Fruit fly (Drosophila melanogaster) whole organism, embryonic: Measurements from ENCODE around the gene H15.

Experiments
- Asciz ChIP-seq: fragments of 200-800 bp; sonication (Bioruptor generic); optimal IDR thresholded peaks from 2 replicates; lab custom pipeline; 2017; ENCODE audit warnings: missing biosample characterization, mild to moderate bottlenecking, missing genetic modification characterization, missing genetic modification reagents
- CG11456 ChIP-seq: fragments of 200-800 bp; sonication (Bioruptor generic); IDR thresholded peaks from 3 replicates; pipeline ENCODE4 v1.3.6; 2022; ENCODE audit warnings: missing biosample characterization, missing genetic modification characterization
- CG11723 ChIP-seq: fragments of 200-800 bp; sonication (Bioruptor generic); optimal IDR thresholded peaks from 2 replicates; lab custom pipeline; 2017; ENCODE audit warnings: missing biosample characterization, mild to moderate bottlenecking, missing genetic modification characterization
- CG14441 ChIP-seq: fragments of 200-800 bp; sonication (Bioruptor generic); IDR thresholded peaks from 2 replicates; pipeline ENCODE4 v1.3.6; 2022; ENCODE audit warnings: missing biosample characterization, missing genetic modification characterization
- CG15601 ChIP-seq: fragments of 200-800 bp; sonication (Bioruptor generic); optimal IDR thresholded peaks from 3 replicates; lab custom pipeline; 2019; ENCODE audit warnings: missing biosample characterization, mild to moderate bottlenecking, missing genetic modification characterization, moderate library complexity
- CG17186 ChIP-seq: fragments of 200-800 bp; sonication (Bioruptor generic); optimal IDR thresholded peaks from 3 replicates; lab custom pipeline; 2017; ENCODE audit warnings: missing biosample characterization, missing genetic modification reagents, missing genetic modification characterization
- CG17829 ChIP-seq: fragments of 200-800 bp; optimal IDR thresholded peaks from 2 replicates; lab custom pipeline; 2019; ENCODE audit warnings: missing biosample characterization, mild to moderate bottlenecking, missing genetic modification characterization, moderate library complexity
- CG2116 ChIP-seq: fragments of 200-800 bp; sonication (Bioruptor generic); optimal IDR thresholded peaks from 3 replicates; lab custom pipeline; 2018; ENCODE audit warnings: missing biosample characterization, mild to moderate bottlenecking, missing genetic modification characterization
- CG2678 ChIP-seq: fragments of 200-800 bp; sonication (Bioruptor generic); optimal IDR thresholded peaks from 3 replicates; lab custom pipeline; 2019; ENCODE audit warnings: missing biosample characterization, mild to moderate bottlenecking, missing genetic modification characterization, moderate library complexity
- CG30431 ChIP-seq: fragments of 200-800 bp; sonication (Bioruptor generic); optimal IDR thresholded peaks from 2 replicates; lab custom pipeline; 2017; ENCODE audit warnings: missing biosample characterization, missing genetic modification characterization
- CG3163 ChIP-seq: fragments of 200-800 bp; sonication (Bioruptor generic); optimal IDR thresholded peaks from 3 replicates; lab custom pipeline; 2016; ENCODE audit warnings: missing biosample characterization, missing genetic modification characterization
- CG3281 ChIP-seq: fragments of 200-800 bp; sonication (Bioruptor generic); optimal IDR thresholded peaks from 3 replicates; lab custom pipeline; 2017; ENCODE audit warnings: missing biosample characterization, mild to moderate bottlenecking, missing genetic modification characterization
- CG34376 ChIP-seq: fragments of 200-800 bp; sonication (Bioruptor generic); optimal IDR thresholded peaks from 2 replicates; lab custom pipeline; 2018; ENCODE audit warnings: missing biosample characterization, mild to moderate bottlenecking, missing genetic modification characterization
- CG3726 ChIP-seq: fragments of 200-800 bp; sonication (Bioruptor generic); IDR thresholded peaks from 3 replicates; pipeline ENCODE4, ENCODE4 v1.3.6; 2022; ENCODE audit warnings: missing biosample characterization, missing genetic modification characterization
- CG5245 ChIP-seq: fragments of 200-800 bp; sonication (Bioruptor generic); optimal IDR thresholded peaks from 3 replicates; lab custom pipeline; 2016; ENCODE audit warnings: missing biosample characterization, missing genetic modification characterization
- CG6813 ChIP-seq: fragments of 200-800 bp; sonication (Bioruptor generic); optimal IDR thresholded peaks from 2 replicates; lab custom pipeline; 2017; ENCODE audit warnings: missing biosample characterization, missing genetic modification characterization, mild to moderate bottlenecking, moderate library complexity, missing genetic modification reagents
- CG7271 ChIP-seq: fragments of 200-800 bp; sonication (Bioruptor generic); optimal IDR thresholded peaks from 2 replicates; lab custom pipeline; 2018; ENCODE audit warnings: missing biosample characterization, mild to moderate bottlenecking, missing genetic modification characterization, moderate library complexity
- CG7786 ChIP-seq: fragments of 200-800 bp; sonication (Bioruptor generic); optimal IDR thresholded peaks from 2 replicates; lab custom pipeline; 2016; ENCODE audit warnings: missing biosample characterization, missing genetic modification characterization
- CG7839 ChIP-seq: fragments of 200-800 bp; sonication (Bioruptor generic); optimal IDR thresholded peaks from 3 replicates; lab custom pipeline; 2018; ENCODE audit warnings: missing biosample characterization, mild to moderate bottlenecking, missing genetic modification characterization, moderate library complexity
- CG9609 ChIP-seq: fragments of 200-800 bp; sonication (Bioruptor generic); optimal IDR thresholded peaks from 3 replicates; lab custom pipeline; 2016; ENCODE audit warnings: missing biosample characterization, missing genetic modification characterization
- Chrac-16 ChIP-seq: fragments of 200-800 bp; sonication (Bioruptor generic); optimal IDR thresholded peaks from 3 replicates; lab custom pipeline; 2016; ENCODE audit warnings: missing biosample characterization, missing genetic modification characterization
- CoRest ChIP-seq: fragments of 200-800 bp; sonication (Bioruptor generic); optimal IDR thresholded peaks from 3 replicates; lab custom pipeline; 2018; ENCODE audit warnings: missing biosample characterization, mild to moderate bottlenecking, missing genetic modification characterization, moderate library complexity
- D ChIP-seq, 2 experiments: fragments of 200-800 bp in 1 of 2; fragments of >200 bp in 1 of 2; sonication (Bioruptor generic) in 1 of 2; optimal IDR thresholded peaks; 2 replicates in 1 of 2; 3 replicates in 1 of 2; lab custom pipeline; 2017; ENCODE audit warnings: mild to moderate bottlenecking in 1 of 2, missing biosample characterization in 1 of 2, missing genetic modification characterization in 1 of 2, missing genetic modification reagents in 1 of 2
- Ets97D ChIP-seq: fragments of 200-800 bp; sonication (Bioruptor generic); optimal IDR thresholded peaks from 3 replicates; lab custom pipeline; 2016; ENCODE audit warnings: missing biosample characterization, missing genetic modification characterization
- Gug ChIP-seq: fragments of 200-800 bp; sonication (Bioruptor generic); IDR thresholded peaks from 4 replicates; pipeline ENCODE4 v1.3.6; 2022; ENCODE audit warnings: missing biosample characterization, missing genetic modification characterization
- HLHmδ ChIP-seq: fragments of 200-800 bp; sonication (Bioruptor generic); optimal IDR thresholded peaks from 2 replicates; lab custom pipeline; 2018; ENCODE audit warnings: missing biosample characterization, mild to moderate bottlenecking, missing genetic modification characterization, moderate library complexity
- Hand ChIP-seq: fragments of 200-800 bp; sonication (Bioruptor generic); optimal IDR thresholded peaks from 2 replicates; lab custom pipeline; 2017; ENCODE audit warnings: mild to moderate bottlenecking, missing biosample characterization, missing genetic modification reagents, missing genetic modification characterization
- Hey ChIP-seq: fragments of 200-800 bp; sonication (Bioruptor generic); optimal IDR thresholded peaks from 3 replicates; lab custom pipeline; 2018; ENCODE audit warnings: missing biosample characterization, mild to moderate bottlenecking, missing genetic modification characterization
- HmgZ ChIP-seq: fragments of 200-800 bp; sonication (Bioruptor generic); optimal IDR thresholded peaks from 2 replicates; lab custom pipeline; 2018; ENCODE audit warnings: missing biosample characterization, mild to moderate bottlenecking, missing genetic modification characterization
- Mes4 ChIP-seq: fragments of 200-800 bp; sonication (Bioruptor generic); optimal IDR thresholded peaks from 2 replicates; lab custom pipeline; 2016; ENCODE audit warnings: missing biosample characterization, missing genetic modification characterization
- Myb ChIP-seq: fragments of 200-800 bp; sonication (Bioruptor generic); optimal IDR thresholded peaks from 2 replicates; lab custom pipeline; 2016; ENCODE audit warnings: missing biosample characterization, missing genetic modification characterization
- Oli ChIP-seq: fragments of 200-800 bp; sonication (Bioruptor generic); optimal IDR thresholded peaks from 2 replicates; lab custom pipeline; 2018; ENCODE audit warnings: missing biosample characterization, mild to moderate bottlenecking, missing genetic modification characterization, moderate library complexity
- Sox102F ChIP-seq: fragments of 200-800 bp; sonication (Bioruptor generic); optimal IDR thresholded peaks from 2 replicates; lab custom pipeline; 2018; ENCODE audit warnings: missing biosample characterization, mild to moderate bottlenecking, missing genetic modification characterization, moderate library complexity
- Sry-β ChIP-seq: fragments of 200-800 bp; sonication (Bioruptor generic); optimal IDR thresholded peaks from 2 replicates; lab custom pipeline; 2018; ENCODE audit warnings: missing biosample characterization, mild to moderate bottlenecking, missing genetic modification characterization, moderate library complexity
- al ChIP-seq: fragments of 200-800 bp; sonication (Bioruptor generic); IDR thresholded peaks from 2 replicates; pipeline ENCODE4 v1.3.6; 2022; ENCODE audit warnings: missing biosample characterization, missing genetic modification characterization
- ato ChIP-seq: fragments of 200-800 bp; sonication (Bioruptor generic); IDR thresholded peaks from 2 replicates; pipeline ENCODE4 v1.3.6; 2022; ENCODE audit warnings: missing biosample characterization, missing genetic modification characterization; ENCODE audit not compliant: partially characterized antibody
- cato ChIP-seq: fragments of 200-800 bp; sonication (Bioruptor generic); optimal IDR thresholded peaks from 2 replicates; lab custom pipeline; 2016; ENCODE audit warnings: missing biosample characterization, missing genetic modification characterization, borderline replicate concordance
- caup ChIP-seq: fragments of 200-800 bp; sonication (Bioruptor generic); optimal IDR thresholded peaks from 3 replicates; lab custom pipeline; 2017; ENCODE audit warnings: missing biosample characterization, mild to moderate bottlenecking, missing genetic modification characterization, moderate library complexity; ENCODE audit not compliant: severe bottlenecking
- chn ChIP-seq: fragments of 200-800 bp; sonication (Bioruptor generic); optimal IDR thresholded peaks from 2 replicates; lab custom pipeline; 2016; ENCODE audit warnings: missing biosample characterization, missing genetic modification characterization
- crc ChIP-seq: fragments of 200-800 bp; sonication (Bioruptor generic); optimal IDR thresholded peaks from 2 replicates; lab custom pipeline; 2016; ENCODE audit warnings: missing biosample characterization, missing genetic modification characterization
- dmrt11E ChIP-seq: fragments of 200-800 bp; sonication (Bioruptor generic); optimal IDR thresholded peaks from 3 replicates; lab custom pipeline; 2018; ENCODE audit warnings: missing biosample characterization, mild to moderate bottlenecking, missing genetic modification characterization, moderate library complexity
- gfzf ChIP-seq: fragments of 200-800 bp; sonication (Bioruptor generic); optimal IDR thresholded peaks from 2 replicates; lab custom pipeline; 2016; ENCODE audit warnings: missing biosample characterization, mild to moderate bottlenecking, missing genetic modification characterization, moderate library complexity
- otp ChIP-seq: fragments of 200-800 bp; sonication (Bioruptor generic); IDR thresholded peaks from 3 replicates; pipeline ENCODE4, ENCODE4 v1.3.6; 2022; ENCODE audit warnings: missing biosample characterization, missing genetic modification characterization
- pb ChIP-seq: fragments of 200-800 bp; sonication (Bioruptor generic); optimal IDR thresholded peaks from 3 replicates; lab custom pipeline; 2016; ENCODE audit warnings: missing biosample characterization, missing genetic modification characterization
- pita ChIP-seq: fragments of 200-800 bp; sonication (Bioruptor generic); optimal IDR thresholded peaks from 2 replicates; lab custom pipeline; 2017; ENCODE audit warnings: missing biosample characterization, mild to moderate bottlenecking, missing genetic modification characterization
- ranshi ChIP-seq: fragments of 200-800 bp; sonication (Bioruptor generic); IDR thresholded peaks from 2 replicates; pipeline ENCODE4 v1.3.6; 2022; ENCODE audit warnings: missing biosample characterization, missing genetic modification characterization
- tx ChIP-seq: fragments of 200-800 bp; sonication (Bioruptor generic); optimal IDR thresholded peaks from 2 replicates; lab custom pipeline; 2016; ENCODE audit warnings: missing biosample characterization, missing genetic modification characterization
- vvl ChIP-seq: fragments of 200-800 bp; sonication (Bioruptor generic); IDR thresholded peaks from 2 replicates; pipeline ENCODE4 v1.3.6; 2022; ENCODE audit warnings: missing biosample characterization, missing genetic modification characterization
- z ChIP-seq: fragments of 200-800 bp; sonication (Bioruptor generic); IDR thresholded peaks from 3 replicates; pipeline ENCODE4 v1.3.6; 2022; ENCODE audit warnings: missing biosample characterization, missing genetic modification characterization
- zen2 ChIP-seq: fragments of 200-800 bp; sonication (Bioruptor generic); IDR thresholded peaks from 3 replicates; pipeline ENCODE4 v1.3.6; 2022; ENCODE audit warnings: missing biosample characterization, missing genetic modification characterization; ENCODE audit not compliant: partially characterized antibody

Gene H15

DNA sequence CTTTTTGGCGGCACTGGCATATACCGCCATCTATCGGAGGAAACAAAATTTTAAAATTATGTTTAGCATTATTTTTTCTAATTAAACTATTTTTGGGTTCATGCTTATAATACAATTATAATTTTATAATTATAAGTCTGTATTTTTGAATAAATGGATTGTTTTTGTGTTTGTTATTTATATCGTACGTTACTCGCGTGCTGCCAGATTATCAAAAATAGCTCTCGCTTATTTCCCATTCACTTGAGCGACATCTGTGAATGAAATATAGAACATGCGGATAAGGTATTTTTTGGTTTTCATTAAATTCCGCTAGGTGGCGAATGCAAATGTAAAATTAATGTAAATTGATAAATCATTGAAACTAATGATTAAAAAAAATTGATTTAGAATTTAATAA is 38.2 kb upstream of the H15 start (continued):
- no peak for TF ChIP-seq CG2678 (tag; lab: Kevin White, UChicago)
- TF ChIP-seq CG7839 (tag; lab: Kevin White, UChicago): no peak
- no peak for TF ChIP-seq gfzf (GFP tag; lab: Kevin White, UChicago)
- no peak for TF ChIP-seq CG7786 (GFP tag; lab: Kevin White, UChicago)
- TF ChIP-seq CG5245 (GFP tag; lab: Kevin White, UChicago): no peak
- peak; percentile 64 for TF ChIP-seq CG17829 (tag; lab: Kevin White, UChicago)
- TF ChIP-seq dmrt11E (tag; lab: Kevin White, UChicago): peak; percentile 35
- TF ChIP-seq CG6813 (GFP tag; lab: Kevin White, UChicago): no peak
- TF ChIP-seq HmgZ (tag; lab: Kevin White, UChicago): no peak
- no peak for TF ChIP-seq chn (GFP tag; lab: Kevin White, UChicago)
- TF ChIP-seq caup (GFP tag; lab: Kevin White, UChicago): no peak
- TF ChIP-seq Mes4 (GFP tag; lab: Kevin White, UChicago): no peak
- TF ChIP-seq CG15601 (tag; lab: Kevin White, UChicago): peak; percentile 23
- TF ChIP-seq CG9609 (GFP tag; lab: Kevin White, UChicago): no peak
- TF ChIP-seq ato (GFP tag; lab: Robert Waterston, UW): no peak
- no peak for TF ChIP-seq cato (GFP tag; lab: Kevin White, UChicago)
- TF ChIP-seq CG17186 (GFP tag; lab: Kevin White, UChicago): no peak
- TF ChIP-seq CG2116: no peak
- no peak for TF ChIP-seq crc
- 0 out of 2 replicates have a peak, but pooled peaks have one; percentile 11 for TF ChIP-seq vvl (GFP tag; lab: Robert Waterston, UW)
- TF ChIP-seq zen2: no peak
- peak; percentile 21 for TF ChIP-seq Oli (tag; lab: Kevin White, UChicago)
- TF ChIP-seq D (optimal IDR thresholded peaks at IDR 0.05; lab: Kevin White, UChicago): no peak
- no peak for TF ChIP-seq D (GFP tag; optimal IDR thresholded peaks at IDR 0.05; lab: Kevin White, UChicago)
- peak; percentile 48 for TF ChIP-seq pita
- no peak for TF ChIP-seq CG11723 (GFP tag; lab: Kevin White, UChicago)
- TF ChIP-seq pb (GFP tag; lab: Kevin White, UChicago): no peak
- TF ChIP-seq Asciz (GFP tag; lab: Kevin White, UChicago): no peak
- no peak for TF ChIP-seq CG3726 (GFP tag; lab: Robert Waterston, UW)
- TF ChIP-seq Myb (GFP tag; lab: Kevin White, UChicago): peak; percentile 35
- TF ChIP-seq CoRest (tag; lab: Kevin White, UChicago): peak; percentile 49
- no peak for TF ChIP-seq tx
- no peak for TF ChIP-seq CG3281
- TF ChIP-seq Hand: no peak
- TF ChIP-seq ranshi (GFP tag; lab: Robert Waterston, UW): no peak
- no peak for TF ChIP-seq Gug (GFP tag; lab: Robert Waterston, UW)
- TF ChIP-seq CG3163: no peak
- no peak for TF ChIP-seq HLHmδ
- no peak; the same call in 2 of the 3 replicates for TF ChIP-seq CG11456 (GFP tag; lab: Robert Waterston, UW)
- TF ChIP-seq CG7271 (tag; lab: Kevin White, UChicago): peak; percentile 2
- TF ChIP-seq al (GFP tag; lab: Robert Waterston, UW): no peak
- TF ChIP-seq CG30431 (GFP tag; lab: Kevin White, UChicago): no peak
- no peak for TF ChIP-seq CG34376
- no peak for TF ChIP-seq z (GFP tag; lab: Robert Waterston, UW)
- no peak for TF ChIP-seq Sry-β
- no peak for TF ChIP-seq otp
- peak; percentile 9 for TF ChIP-seq Chrac-16
- no peak for TF ChIP-seq Ets97D (GFP tag; lab: Kevin White, UChicago)
- TF ChIP-seq Hey (tag; lab: Kevin White, UChicago): no peak
- TF ChIP-seq CG14441 (GFP tag; lab: Robert Waterston, UW): no peak
- peak; percentile 31 for TF ChIP-seq Sox102F
